Worm (Caenorhabditis elegans) whole organism, L1 larva: ENCODE measurements around the gene cyp-34A5.

Experiments
- ces-1 ChIP-seq: fragments of 150-350 bp; optimal IDR thresholded peaks from 2 replicates; lab custom pipeline; 2014; ENCODE audit warnings: missing biosample characterization, missing genetic modification reagents, missing genetic modification characterization
- elt-2 ChIP-seq: sonication (generic microtip); optimal IDR thresholded peaks from 2 replicates; lab custom pipeline; 2016; ENCODE audit warnings: missing genetic modification characterization, mild to moderate bottlenecking, inconsistent platforms, missing compliant biosample characterization, missing genetic modification reagents
- fkh-8 ChIP-seq: sonication (generic microtip); optimal IDR thresholded peaks from 2 replicates; lab custom pipeline; 2016; ENCODE audit warnings: mild to moderate bottlenecking, missing genetic modification characterization, missing compliant biosample characterization
- mdl-1 ChIP-seq, 2 experiments: fragments of 150-350 bp; optimal IDR thresholded peaks; 2 replicates each; lab custom pipeline; 2014 to 2017; ENCODE audit warnings: missing biosample characterization in 2 of 2, missing genetic modification characterization in 2 of 2, inconsistent platforms in 1 of 2
- nhr-237 ChIP-seq: fragments of 150-350 bp; optimal IDR thresholded peaks from 2 replicates; lab custom pipeline; 2014; ENCODE audit warnings: missing biosample characterization, missing genetic modification characterization
- nhr-77 ChIP-seq: fragments of 150-350 bp; optimal IDR thresholded peaks from 2 replicates; lab custom pipeline; 2014; ENCODE audit warnings: missing biosample characterization, missing genetic modification characterization
- snpc-4 ChIP-seq: fragments of 150-350 bp; optimal IDR thresholded peaks from 2 replicates; lab custom pipeline; 2014; ENCODE audit warnings: missing biosample characterization, missing genetic modification characterization
- sptf-1 ChIP-seq: fragments of 150-350 bp; optimal IDR thresholded peaks from 2 replicates; lab custom pipeline; 2014; ENCODE audit warnings: missing biosample characterization, missing genetic modification characterization
- tbx-2 ChIP-seq: sonication (generic microtip); optimal IDR thresholded peaks from 2 replicates; lab custom pipeline; 2016; ENCODE audit warnings: missing genetic modification characterization, missing compliant biosample characterization
- tlp-1 ChIP-seq: fragments of 150-350 bp; optimal IDR thresholded peaks from 2 replicates; lab custom pipeline; 2014; ENCODE audit warnings: missing biosample characterization, missing genetic modification characterization
- unc-62 ChIP-seq: fragments of 150-350 bp; optimal IDR thresholded peaks from 2 replicates; lab custom pipeline; 2014; ENCODE audit warnings: missing biosample characterization, missing genetic modification reagents, missing genetic modification characterization
- ztf-11 ChIP-seq, 2 experiments: sonication (generic microtip); optimal IDR thresholded peaks; 2 replicates each; lab custom pipeline; 2016 to 2017; ENCODE audit warnings: missing genetic modification characterization in 2 of 2, missing biosample characterization in 1 of 2, missing compliant biosample characterization in 1 of 2

- TF ChIP-seq unc-62 (GFP tag; lab: Kevin White, UChicago) (no peak), tbx-2 (tag; lab: Kevin White, UChicago) (no peak), elt-2 (tag; lab: Kevin White, UChicago) (no peak), snpc-4 (tag; lab: Kevin White, UChicago) (no peak), ces-1 (GFP tag; lab: Kevin White, UChicago) (no peak), mdl-1 (tag; optimal IDR thresholded peaks at IDR 0.05; lab: Kevin White, UChicago) (no peak), ztf-11 (tag; optimal IDR thresholded peaks at IDR 0.05; lab: Kevin White, UChicago) (no peak), fkh-8 (tag; lab: Kevin White, UChicago) (no peak), sptf-1 (tag; lab: Kevin White, UChicago) (no peak), nhr-77 (no peak), nhr-237 (no peak), tlp-1 (tag; lab: Kevin White, UChicago) (no peak)
Observed at ce11 chrV:3927522-3927921, 30.0 kb downstream of the cyp-34A5 start.
